Worm (Caenorhabditis elegans) whole organism, midembryonic: ENCODE data around the gene F59E12.3.
"Not testable (repeated sequence)": the region's sequence is repeated elsewhere in the genome, so short reads cannot be mapped to it uniquely, and the experiment has no call there.

Experiments
- T22C8.4 ChIP-seq: fragments of 200-800 bp; sonication (Bioruptor generic); IDR thresholded peaks from 2 replicates; pipeline ENCODE4 v1.3.6; 2022; ENCODE audit warnings: missing genetic modification characterization, missing compliant biosample characterization
- cog-1 ChIP-seq: sonication (generic microtip); optimal IDR thresholded peaks from 2 replicates; lab custom pipeline; 2016; ENCODE audit warnings: missing genetic modification characterization, missing compliant biosample characterization
- flt-1 ChIP-seq: fragments of 200-800 bp; sonication (Bioruptor generic); IDR thresholded peaks from 2 replicates; pipeline ENCODE4 v1.3.6; 2022; ENCODE audit warnings: missing genetic modification characterization, missing compliant biosample characterization
- klf-2 ChIP-seq: fragments of 200-800 bp; sonication (Bioruptor generic); conservative IDR thresholded peaks from 2 replicates; pipeline ENCODE4 v1.3.6; 2022; ENCODE audit warnings: missing genetic modification reagents, missing genetic modification characterization, missing compliant biosample characterization
- med-1 ChIP-seq: sonication (generic microtip); optimal IDR thresholded peaks from 2 replicates; lab custom pipeline; 2017; ENCODE audit warnings: missing genetic modification characterization, mild to moderate bottlenecking, missing compliant biosample characterization, antibody characterized with exemption, missing genetic modification reagents; ENCODE audit not compliant: insufficient read depth
- ref-1 ChIP-seq: fragments of 200-800 bp; sonication (Bioruptor generic); conservative IDR thresholded peaks from 2 replicates; pipeline ENCODE4 v1.3.6; 2022; ENCODE audit warnings: missing genetic modification reagents, missing genetic modification characterization, missing compliant biosample characterization
- tab-1 ChIP-seq: fragments of 200-800 bp; sonication (Bioruptor generic); IDR thresholded peaks from 2 replicates; pipeline ENCODE4 v1.3.6; 2022; ENCODE audit warnings: missing genetic modification characterization, missing compliant biosample characterization
- ztf-23 ChIP-seq: fragments of 200-800 bp; sonication (Bioruptor generic); IDR thresholded peaks from 2 replicates; pipeline ENCODE4 v1.3.6; 2022; ENCODE audit warnings: missing genetic modification reagents, missing genetic modification characterization, missing compliant biosample characterization
- ztf-29 ChIP-seq: fragments of 200-800 bp; sonication (Bioruptor generic); IDR thresholded peaks from 2 replicates; pipeline ENCODE4 v1.3.6; 2022; ENCODE audit warnings: missing genetic modification reagents, missing genetic modification characterization, missing compliant biosample characterization

Gene F59E12.3

DNA sequence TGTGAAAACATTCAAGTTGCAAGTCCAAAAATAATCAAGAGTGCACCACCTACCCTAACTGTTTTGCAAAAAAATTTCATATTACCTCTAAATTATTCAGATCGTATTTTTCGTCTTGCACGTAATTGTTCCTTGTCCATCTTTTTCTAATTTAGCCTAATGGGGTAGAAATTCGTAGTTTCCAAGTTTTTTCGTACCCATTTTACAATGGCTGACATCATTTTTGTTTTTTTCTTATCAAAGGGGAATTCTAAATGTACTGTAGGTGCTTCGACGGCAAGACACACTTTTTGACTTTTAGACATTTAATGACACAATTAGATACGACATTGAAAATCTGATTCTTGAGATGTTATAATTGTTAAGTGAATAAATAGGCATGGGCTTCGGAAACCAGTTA lies 33.7 kb upstream of the F59E12.3 start:
- TF ChIP-seq ztf-23 (GFP tag; lab: Robert Waterston, UW), result no peak
- TF ChIP-seq klf-2 (GFP tag; lab: Robert Waterston, UW), result no peak
- no peak for TF ChIP-seq tab-1 (GFP tag; lab: Robert Waterston, UW)
- TF ChIP-seq flt-1 (GFP tag; lab: Robert Waterston, UW), result no peak
- TF ChIP-seq cog-1 (tag; lab: Kevin White, UChicago), result no peak
- TF ChIP-seq ztf-29 (GFP tag; lab: Robert Waterston, UW), result no peak
- no peak for TF ChIP-seq med-1 (GFP tag; lab: Kevin White, UChicago)
- no peak for TF ChIP-seq ref-1 (GFP tag; lab: Robert Waterston, UW)
- no peak for TF ChIP-seq T22C8.4 (GFP tag; lab: Robert Waterston, UW)

DNA sequence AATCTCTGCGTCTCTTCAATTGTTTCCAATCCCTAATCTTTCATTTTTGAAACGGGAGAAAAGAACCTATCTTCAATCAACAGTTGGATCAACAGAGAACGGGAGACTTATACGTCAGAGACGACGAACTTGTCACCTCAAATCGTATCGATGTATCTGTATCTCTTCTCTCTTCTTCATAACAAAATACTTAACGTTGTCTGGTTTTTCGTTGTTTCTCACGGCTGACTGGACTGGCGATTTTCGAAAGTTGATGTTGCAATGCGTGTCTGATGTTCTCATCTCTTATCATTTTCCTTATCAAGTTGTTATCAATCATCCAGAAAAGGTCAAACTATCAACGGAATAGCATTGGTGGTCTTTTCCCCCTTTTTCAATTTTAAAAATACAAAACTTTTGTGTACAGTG lies 32.6 kb upstream of the F59E12.3 start:
- TF ChIP-seq tab-1 (GFP tag; lab: Robert Waterston, UW) (no peak), ztf-23 (GFP tag; lab: Robert Waterston, UW) (no peak), med-1 (GFP tag; lab: Kevin White, UChicago) (no peak), cog-1 (tag; lab: Kevin White, UChicago) (no peak), ztf-29 (GFP tag; lab: Robert Waterston, UW) (no peak), flt-1 (GFP tag; lab: Robert Waterston, UW) (no peak), klf-2 (GFP tag; lab: Robert Waterston, UW) (no peak), T22C8.4 (GFP tag; lab: Robert Waterston, UW) (no peak), ref-1 (GFP tag; lab: Robert Waterston, UW) (no peak)

DNA sequence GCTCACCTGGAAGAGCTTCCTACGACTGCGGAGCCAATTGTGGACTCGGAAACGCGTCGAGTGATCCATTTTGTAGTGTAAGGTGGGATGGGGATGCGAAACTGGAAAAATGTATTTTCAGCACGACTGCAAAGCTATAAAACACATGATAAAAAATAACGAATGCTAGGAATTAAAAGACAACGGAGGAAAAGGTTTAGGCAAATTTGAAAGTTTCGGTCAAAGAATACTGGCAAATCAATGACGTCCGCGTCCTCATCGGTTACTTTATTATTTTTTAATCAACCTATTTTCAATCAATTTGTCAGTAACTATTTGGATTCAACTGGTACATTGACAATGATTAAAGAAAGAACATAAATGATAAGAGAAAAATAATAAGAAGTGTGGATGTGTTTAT lies 30.4 kb upstream of the F59E12.3 start, which contains the start of gene C17G10.7:
TSS of gene C17G10.7 (minus strand) at position 101 of the 400 bp plus-strand sequence.
- TF ChIP-seq klf-2 (GFP tag; lab: Robert Waterston, UW) (no peak), med-1 (GFP tag; lab: Kevin White, UChicago) (no peak), ztf-29 (GFP tag; lab: Robert Waterston, UW) (no peak), cog-1 (tag; lab: Kevin White, UChicago) (no peak), tab-1 (GFP tag; lab: Robert Waterston, UW) (no peak), flt-1 (GFP tag; lab: Robert Waterston, UW) (no peak), ref-1 (GFP tag; lab: Robert Waterston, UW) (no peak), T22C8.4 (GFP tag; lab: Robert Waterston, UW) (no peak), ztf-23 (GFP tag; lab: Robert Waterston, UW) (no peak)

DNA sequence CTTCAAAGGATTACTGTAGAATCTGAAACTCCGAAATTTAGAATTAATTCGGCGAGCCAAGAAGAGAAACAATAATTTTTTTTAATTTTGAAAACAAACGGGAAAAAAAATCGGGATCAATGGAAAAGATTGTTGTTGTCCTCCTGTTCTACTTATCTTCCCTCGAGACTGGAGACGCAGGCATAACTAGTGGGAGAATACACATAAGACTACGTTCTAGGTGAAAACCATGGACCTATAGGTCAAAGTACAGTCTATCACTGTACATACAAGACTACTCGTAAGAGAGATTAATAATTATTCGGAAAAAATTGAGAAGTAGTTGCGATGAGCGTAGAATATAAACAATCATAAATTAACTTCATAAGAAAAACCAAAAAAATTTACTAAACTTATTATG lies 18.9 kb upstream of the F59E12.3 start, which contains the start of gene dhs-6:
TSS of gene dhs-6 (minus strand) at position 22 of the 400 bp plus-strand sequence.
- TF ChIP-seq med-1 (GFP tag; lab: Kevin White, UChicago), result no peak
- no peak for TF ChIP-seq ref-1 (GFP tag; lab: Robert Waterston, UW)
- no peak for TF ChIP-seq ztf-23 (GFP tag; lab: Robert Waterston, UW)
- no peak for TF ChIP-seq flt-1 (GFP tag; lab: Robert Waterston, UW)
- TF ChIP-seq T22C8.4 (GFP tag; lab: Robert Waterston, UW), result no peak
- no peak for TF ChIP-seq ztf-29 (GFP tag; lab: Robert Waterston, UW)
- no peak for TF ChIP-seq tab-1 (GFP tag; lab: Robert Waterston, UW)
- TF ChIP-seq klf-2 (GFP tag; lab: Robert Waterston, UW), result no peak
- no peak for TF ChIP-seq cog-1 (tag; lab: Kevin White, UChicago)

- not testable (repeated sequence) for TF ChIP-seq med-1 (GFP tag; lab: Kevin White, UChicago); tab-1 (GFP tag; lab: Robert Waterston, UW); T22C8.4 (GFP tag; lab: Robert Waterston, UW)
Observed at ce11 chrII:5622383-5622939, 15.7 kb upstream of the F59E12.3 start, which contains the start of the genes eif-3.L and npl-4.2. Gene eif-3.L, minus strand, starts transcription at chrII:5622483. Gene npl-4.2, plus strand, starts transcription at chrII:5622889.

DNA sequence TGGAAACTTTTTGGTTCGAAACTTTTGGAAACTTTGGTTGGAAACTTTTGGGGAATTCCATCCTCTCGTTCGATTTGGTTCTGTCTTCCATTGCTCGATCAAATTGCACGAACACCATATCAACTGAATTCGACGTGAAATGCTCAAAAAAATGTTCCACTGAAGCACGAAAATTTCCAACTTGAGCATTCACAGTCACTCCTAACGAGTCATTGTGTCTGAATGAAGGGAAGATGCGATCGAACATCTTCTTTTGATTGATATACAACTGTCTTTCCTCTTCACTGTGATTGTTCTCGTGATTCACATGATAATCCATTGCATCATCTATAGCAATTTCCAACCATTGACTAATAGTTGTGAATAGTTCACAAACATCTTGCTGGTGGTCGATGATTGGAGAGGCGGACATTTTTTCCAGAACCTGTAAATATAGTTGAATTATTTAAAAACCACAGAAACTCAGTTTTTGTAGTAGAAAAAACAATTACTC lies 9.8 kb upstream of the F59E12.3 start, which contains the start of gene F59E12.15:
TSS of gene F59E12.15 (minus strand) at position 51 of the 493 bp plus-strand sequence.
- TF ChIP-seq T22C8.4 (GFP tag; lab: Robert Waterston, UW) (no peak), ref-1 (GFP tag; lab: Robert Waterston, UW) (no peak), ztf-29 (GFP tag; lab: Robert Waterston, UW) (no peak), tab-1 (GFP tag; lab: Robert Waterston, UW) (no peak)

DNA sequence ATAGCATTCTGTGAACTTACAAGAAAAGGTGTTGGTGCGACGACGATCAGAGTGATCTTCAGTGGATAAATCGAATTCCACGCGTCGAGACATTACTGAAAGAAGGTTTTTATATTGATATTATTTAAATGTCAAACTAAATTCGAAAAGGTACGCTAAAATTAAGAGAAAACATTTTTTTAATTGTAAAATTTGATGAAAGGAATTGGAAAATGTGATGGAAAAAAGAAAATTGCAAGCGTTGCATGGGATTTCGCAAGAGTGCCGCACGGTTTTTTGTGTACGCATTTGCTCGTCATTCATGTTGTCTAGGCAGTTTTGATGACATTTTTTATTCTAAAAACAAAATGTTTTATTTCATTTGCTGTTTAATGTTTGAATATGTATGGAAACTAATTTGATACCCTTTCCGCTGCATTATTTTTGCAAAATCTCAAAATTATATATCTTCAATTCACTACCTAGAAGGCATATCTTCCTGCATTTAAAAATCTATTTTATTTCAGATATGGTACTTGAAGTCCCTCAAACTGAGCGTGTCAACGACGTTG lies 7.2 kb upstream of the F59E12.3 start, which contains the start of the genes F59E12.6 and npl-4.1:
TSS of gene F59E12.6 (minus strand) at position 101 of the 551 bp plus-strand sequence.
TSS of gene npl-4.1 (plus strand) at position 501 of the 551 bp plus-strand sequence.
- not testable (repeated sequence) for TF ChIP-seq T22C8.4 (GFP tag; lab: Robert Waterston, UW); med-1 (GFP tag; lab: Kevin White, UChicago); ztf-29 (GFP tag; lab: Robert Waterston, UW)

ce11 chrII:5633453-5633852 lies 4.7 kb upstream of the F59E12.3 start:
- TF ChIP-seq ref-1 (GFP tag; lab: Robert Waterston, UW), result no peak
- no peak for TF ChIP-seq T22C8.4 (GFP tag; lab: Robert Waterston, UW)
- no peak for TF ChIP-seq tab-1 (GFP tag; lab: Robert Waterston, UW)
- no peak for TF ChIP-seq med-1 (GFP tag; lab: Kevin White, UChicago)
- no peak for TF ChIP-seq ztf-29 (GFP tag; lab: Robert Waterston, UW)
- no peak for TF ChIP-seq flt-1 (GFP tag; lab: Robert Waterston, UW)
- no peak for TF ChIP-seq klf-2 (GFP tag; lab: Robert Waterston, UW)
- TF ChIP-seq cog-1 (tag; lab: Kevin White, UChicago), result no peak
- no peak for TF ChIP-seq ztf-23 (GFP tag; lab: Robert Waterston, UW)
